Fruit fly (Drosophila melanogaster) whole organism, adult: ENCODE data around the gene CG34290.

Experiments used
- CG11617 ChIP-seq: fragments of 200-800 bp; sonication (Bioruptor generic); optimal IDR thresholded peaks from 2 replicates; lab custom pipeline; 2017; ENCODE audit warnings: mild to moderate bottlenecking, missing biosample characterization, missing genetic modification reagents, missing genetic modification characterization
- CG12768 ChIP-seq: fragments of 200-800 bp; sonication (Bioruptor generic); optimal IDR thresholded peaks from 2 replicates; lab custom pipeline; 2017; ENCODE audit warnings: missing biosample characterization, missing genetic modification characterization, mild to moderate bottlenecking, moderate library complexity, missing genetic modification reagents
- CG14711 ChIP-seq: fragments of 200-800 bp; sonication (Bioruptor generic); optimal IDR thresholded peaks from 2 replicates; lab custom pipeline; 2018; ENCODE audit warnings: missing biosample characterization, mild to moderate bottlenecking, missing genetic modification characterization, moderate library complexity
- CG1620 ChIP-seq: fragments of 200-800 bp; sonication (Bioruptor generic); optimal IDR thresholded peaks from 2 replicates; lab custom pipeline; 2016; ENCODE audit warnings: missing biosample characterization, missing genetic modification characterization
- CG33017 ChIP-seq: fragments of 200-800 bp; sonication (Bioruptor generic); optimal IDR thresholded peaks from 2 replicates; lab custom pipeline; 2018; ENCODE audit warnings: missing biosample characterization, mild to moderate bottlenecking, missing genetic modification characterization, moderate library complexity
- CG5204 ChIP-seq: fragments of 200-800 bp; sonication (Bioruptor generic); optimal IDR thresholded peaks from 2 replicates; lab custom pipeline; 2016; ENCODE audit warnings: missing biosample characterization, missing genetic modification characterization
- CG7045 ChIP-seq: fragments of 200-800 bp; sonication (Bioruptor generic); optimal IDR thresholded peaks from 2 replicates; lab custom pipeline; 2017; ENCODE audit warnings: missing biosample characterization, mild to moderate bottlenecking, missing genetic modification characterization
- CG7101 ChIP-seq: fragments of 200-800 bp; sonication (Bioruptor generic); optimal IDR thresholded peaks from 2 replicates; lab custom pipeline; 2018; ENCODE audit warnings: missing biosample characterization, mild to moderate bottlenecking, missing genetic modification characterization, moderate library complexity
- Clk ChIP-seq: fragments of 200-800 bp; sonication (Bioruptor generic); optimal IDR thresholded peaks from 2 replicates; lab custom pipeline; 2017; ENCODE audit warnings: missing biosample characterization, missing genetic modification characterization
- Crg-1 ChIP-seq: fragments of 200-800 bp; sonication (Bioruptor generic); optimal IDR thresholded peaks from 2 replicates; lab custom pipeline; 2016; ENCODE audit warnings: missing biosample characterization, missing genetic modification characterization
- Hr96 ChIP-seq: fragments of 200-800 bp; sonication (Bioruptor generic); optimal IDR thresholded peaks from 2 replicates; lab custom pipeline; 2016; ENCODE audit warnings: missing biosample characterization, missing genetic modification characterization
- Mnt ChIP-seq: fragments of 200-800 bp; sonication (Bioruptor generic); optimal IDR thresholded peaks from 2 replicates; lab custom pipeline; 2016; ENCODE audit warnings: missing biosample characterization, mild to moderate bottlenecking, missing genetic modification characterization
- bab1 ChIP-seq: fragments of 200-800 bp; sonication (Bioruptor generic); optimal IDR thresholded peaks from 3 replicates; lab custom pipeline; 2019; ENCODE audit warnings: missing biosample characterization, mild to moderate bottlenecking, missing genetic modification characterization, moderate library complexity
- cic ChIP-seq: fragments of 200-800 bp; sonication (Bioruptor generic); optimal IDR thresholded peaks from 2 replicates; lab custom pipeline; 2017; ENCODE audit warnings: missing biosample characterization, mild to moderate bottlenecking, missing genetic modification characterization, moderate library complexity
- cnc ChIP-seq, 2 experiments: fragments of >200 bp; optimal IDR thresholded peaks; 2 replicates each; lab custom pipeline; 2017
- kay ChIP-seq: fragments of 200-800 bp; sonication (Bioruptor generic); peaks from one replicate; lab custom pipeline; 2016; ENCODE audit warnings: missing biosample characterization, missing genetic modification characterization, borderline replicate concordance
- ovo ChIP-seq: fragments of 200-800 bp; sonication (Bioruptor generic); optimal IDR thresholded peaks from 2 replicates; lab custom pipeline; 2016; ENCODE audit warnings: missing biosample characterization, missing genetic modification characterization
- pad ChIP-seq: fragments of 200-800 bp; sonication (Bioruptor generic); optimal IDR thresholded peaks from 3 replicates; lab custom pipeline; 2017; ENCODE audit warnings: missing biosample characterization, missing genetic modification characterization, mild to moderate bottlenecking, moderate library complexity, missing genetic modification reagents
- tj ChIP-seq: fragments of 200-800 bp; sonication (Bioruptor generic); optimal IDR thresholded peaks from 3 replicates; lab custom pipeline; 2017; ENCODE audit warnings: missing biosample characterization, mild to moderate bottlenecking, missing genetic modification characterization, moderate library complexity
- toe ChIP-seq: fragments of 200-800 bp; sonication (Bioruptor generic); optimal IDR thresholded peaks from 2 replicates; lab custom pipeline; 2016; ENCODE audit warnings: missing biosample characterization, missing genetic modification characterization

CG34290 gene

DNA sequence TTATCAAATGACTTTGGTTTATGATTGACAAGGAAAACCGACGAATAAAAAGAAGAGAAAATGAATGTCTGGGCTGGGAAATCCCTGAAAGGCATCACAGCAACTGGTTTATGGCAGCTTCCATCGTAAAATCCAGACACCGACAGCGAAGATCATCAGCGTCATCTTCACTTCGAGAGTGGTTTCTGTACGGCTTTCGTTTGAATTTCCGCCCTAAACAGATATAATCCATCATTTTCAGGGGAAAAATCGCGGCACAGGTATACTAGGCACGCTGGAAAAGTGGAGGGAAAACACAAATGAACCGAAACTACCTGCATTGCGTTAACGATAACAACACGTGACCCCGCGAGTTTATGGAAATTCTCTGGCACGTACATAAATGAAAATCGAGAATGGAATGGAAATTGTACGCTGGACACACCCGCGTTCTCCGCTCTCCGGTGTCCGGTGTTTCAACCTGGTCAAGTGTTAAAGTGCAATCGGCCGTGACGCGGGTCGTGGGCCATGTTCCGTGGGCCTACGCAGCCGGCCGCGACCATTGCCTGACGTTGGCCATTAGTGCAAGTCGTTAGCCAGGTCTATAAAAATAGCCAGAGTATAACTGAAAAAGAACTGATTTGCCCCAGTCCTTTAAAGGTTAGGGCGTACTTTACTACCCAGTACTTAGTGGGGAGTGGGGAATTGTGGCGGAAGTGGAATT lies 8.0 kb upstream of the CG34290 start:
- TF ChIP-seq Hr96 (GFP tag; lab: Kevin White, UChicago): no peak
- TF ChIP-seq bab1: no peak
- no peak for TF ChIP-seq CG7045 (GFP tag; lab: Kevin White, UChicago)
- no peak for TF ChIP-seq CG12768 (GFP tag; lab: Kevin White, UChicago)
- TF ChIP-seq ovo: no peak
- TF ChIP-seq CG33017 (tag; lab: Kevin White, UChicago): no peak
- TF ChIP-seq pad (GFP tag; lab: Kevin White, UChicago): no peak
- TF ChIP-seq CG1620: no peak
- no peak for TF ChIP-seq cnc (optimal IDR thresholded peaks at IDR 0.05; lab: Kevin White, UChicago)
- TF ChIP-seq Mnt (GFP tag; lab: Kevin White, UChicago): no peak
- TF ChIP-seq CG7101 (tag; lab: Kevin White, UChicago): no peak
- TF ChIP-seq kay (GFP tag; lab: Kevin White, UChicago): no peak
- no peak for TF ChIP-seq Crg-1 (GFP tag; lab: Kevin White, UChicago)
- no peak for TF ChIP-seq CG5204
- TF ChIP-seq Clk: no peak
- TF ChIP-seq CG14711 (tag; lab: Kevin White, UChicago): no peak
- TF ChIP-seq CG11617: no peak
- no peak for TF ChIP-seq tj (GFP tag; lab: Kevin White, UChicago)
- TF ChIP-seq cic: no peak
- no peak for TF ChIP-seq toe (GFP tag; lab: Kevin White, UChicago)

DNA sequence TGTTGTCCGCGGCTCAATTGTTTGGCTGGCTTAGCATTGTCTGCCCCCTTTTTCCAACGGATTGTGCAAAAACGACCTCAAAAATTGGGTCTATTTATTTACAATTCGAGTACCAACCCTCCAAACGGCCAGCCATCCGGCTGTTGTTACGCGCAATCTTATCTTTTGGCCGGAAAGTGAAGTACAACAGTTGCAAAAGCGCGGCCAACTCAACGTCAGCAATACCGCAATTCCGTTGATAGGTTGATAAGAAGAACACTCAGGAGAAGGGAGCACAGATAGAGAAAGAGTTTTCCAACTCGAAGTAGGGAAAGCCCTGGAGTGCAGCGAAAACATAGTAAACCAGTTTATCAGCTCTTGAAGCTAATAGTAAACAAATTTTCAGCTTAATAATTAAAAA lies 7.3 kb upstream of the CG34290 start:
- TF ChIP-seq CG33017 (tag; lab: Kevin White, UChicago): no peak
- TF ChIP-seq toe (GFP tag; lab: Kevin White, UChicago): no peak
- no peak for TF ChIP-seq Clk
- peak; percentile 89 for TF ChIP-seq kay (GFP tag; lab: Kevin White, UChicago)
- peak; percentile 64 for TF ChIP-seq cic
- no peak for TF ChIP-seq bab1
- no peak for TF ChIP-seq ovo
- TF ChIP-seq CG14711 (tag; lab: Kevin White, UChicago): no peak
- TF ChIP-seq CG5204: no peak
- no peak for TF ChIP-seq Mnt (GFP tag; lab: Kevin White, UChicago)
- TF ChIP-seq Crg-1 (GFP tag; lab: Kevin White, UChicago): no peak
- TF ChIP-seq pad (GFP tag; lab: Kevin White, UChicago): no peak

DNA sequence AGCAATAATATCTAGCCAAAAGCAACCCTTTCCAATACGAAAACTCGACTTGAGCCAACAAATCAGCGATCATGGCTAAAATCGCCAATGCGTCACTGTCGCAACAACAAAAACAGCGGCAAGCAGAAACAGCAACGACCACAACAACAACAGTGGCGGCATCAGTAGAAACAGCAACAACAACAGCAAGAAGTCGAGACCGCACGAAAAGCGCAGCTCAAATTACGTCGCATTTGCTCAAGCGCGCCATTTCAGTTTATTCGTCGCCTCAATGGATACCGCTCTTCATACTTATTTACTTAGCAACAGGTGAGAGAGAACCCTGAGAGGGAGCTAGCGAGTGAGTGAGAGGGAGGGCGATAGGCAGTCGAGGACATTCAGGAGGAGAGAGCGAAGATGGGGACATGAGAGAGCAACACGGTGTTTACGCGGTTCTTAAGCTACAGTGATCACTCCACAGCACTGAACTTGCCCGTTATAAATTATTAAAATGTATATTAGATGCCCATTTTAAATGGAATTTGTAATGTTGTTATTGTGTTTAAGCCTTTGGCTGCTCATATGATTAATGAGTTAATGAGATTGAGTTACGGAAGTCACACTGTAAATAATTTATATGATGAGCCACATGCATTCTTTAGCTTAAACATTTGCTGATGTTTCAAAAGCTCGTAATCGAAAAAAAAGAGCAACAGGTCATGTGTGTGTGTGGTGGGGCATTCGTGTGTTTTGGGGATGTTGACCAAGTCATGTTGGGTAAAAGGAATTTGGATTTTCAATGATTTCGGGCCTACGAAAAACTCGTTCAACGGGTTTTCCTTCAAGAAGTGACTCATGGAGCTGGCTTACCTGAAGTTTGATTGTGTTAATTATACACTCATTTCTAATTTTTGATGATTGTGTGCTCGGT lies 6.2 kb upstream of the CG34290 start:
- TF ChIP-seq CG12768 (GFP tag; lab: Kevin White, UChicago) (peak; percentile 50), bab1 (peak; percentile 95), CG33017 (tag; lab: Kevin White, UChicago) (peak; percentile 85), cic (no peak), Mnt (GFP tag; lab: Kevin White, UChicago) (peak; percentile 50), CG11617 (peak; percentile 57), CG7045 (GFP tag; lab: Kevin White, UChicago) (peak; percentile 43), CG5204 (peak; percentile 5), CG7101 (tag; lab: Kevin White, UChicago) (peak; percentile 92), ovo (peak; percentile 24), kay (GFP tag; lab: Kevin White, UChicago) (peak; percentile 90), cnc (optimal IDR thresholded peaks at IDR 0.05; lab: Kevin White, UChicago) (no peak), toe (GFP tag; lab: Kevin White, UChicago) (peak; percentile 12), tj (GFP tag; lab: Kevin White, UChicago) (peak; percentile 93), CG1620 (peak; percentile 87), Clk (no peak), Hr96 (GFP tag; lab: Kevin White, UChicago) (peak; percentile 66), CG14711 (tag; lab: Kevin White, UChicago) (peak; percentile 85), pad (GFP tag; lab: Kevin White, UChicago) (peak; percentile 9), Crg-1 (GFP tag; lab: Kevin White, UChicago) (peak; percentile 80)

DNA sequence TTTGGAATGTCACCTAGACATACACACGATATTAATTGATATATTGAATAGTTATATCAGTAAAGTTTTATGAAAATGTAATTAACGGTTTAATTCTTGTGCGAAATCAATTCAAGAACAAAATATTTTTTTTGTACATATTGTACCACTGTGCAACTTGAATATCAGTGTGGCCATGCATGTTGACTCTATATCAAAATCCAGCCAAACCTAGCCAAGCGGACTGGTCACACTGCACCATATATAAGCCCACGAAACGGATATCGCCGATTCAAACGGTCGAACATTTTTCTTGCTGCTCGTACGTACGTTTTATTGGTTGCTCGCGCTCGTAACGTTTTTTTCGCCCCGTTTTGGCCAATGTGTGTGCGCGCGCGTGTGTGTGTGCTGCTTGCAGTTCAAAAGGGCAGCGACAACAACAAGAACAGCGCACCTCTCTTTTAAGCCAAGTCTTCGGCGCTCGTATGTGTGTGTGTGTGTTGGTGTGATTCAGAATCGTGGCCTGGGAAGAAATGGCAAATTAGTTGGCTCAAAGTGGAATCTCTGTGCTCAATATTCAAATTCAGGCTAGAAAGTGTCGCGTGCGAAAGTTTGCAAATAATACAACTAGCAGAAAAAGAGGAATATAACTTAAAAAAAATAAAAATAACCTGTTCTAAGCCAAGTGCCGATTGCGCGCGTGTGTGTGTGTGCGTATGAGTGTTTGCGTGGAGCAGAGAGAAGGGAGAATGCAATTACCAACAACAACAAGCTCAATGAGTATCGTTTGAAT lies 5.4 kb upstream of the CG34290 start, which contains the start of gene crb:
Gene crb, plus strand, starts transcription at position 295 of the 772 bp plus-strand sequence.
- peak; percentile 55 for TF ChIP-seq Crg-1 (GFP tag; lab: Kevin White, UChicago)
- TF ChIP-seq bab1: peak; percentile 75
- TF ChIP-seq toe (GFP tag; lab: Kevin White, UChicago): peak; percentile 41
- TF ChIP-seq CG11617: peak; percentile 16
- TF ChIP-seq Hr96 (GFP tag; lab: Kevin White, UChicago): peak; percentile 56
- no peak for TF ChIP-seq kay (GFP tag; lab: Kevin White, UChicago)
- peak; percentile 66 for TF ChIP-seq Mnt (GFP tag; lab: Kevin White, UChicago)
- no peak for TF ChIP-seq tj (GFP tag; lab: Kevin White, UChicago)
- TF ChIP-seq pad (GFP tag; lab: Kevin White, UChicago): peak; percentile 34
- TF ChIP-seq CG12768 (GFP tag; lab: Kevin White, UChicago): no peak
- TF ChIP-seq CG7101 (tag; lab: Kevin White, UChicago): peak; percentile 57
- TF ChIP-seq CG33017 (tag; lab: Kevin White, UChicago): peak; percentile 24
- TF ChIP-seq cic: peak; percentile 62
- no peak for TF ChIP-seq CG5204
- TF ChIP-seq ovo: peak; percentile 63
- TF ChIP-seq cnc (optimal IDR thresholded peaks at IDR 0.05; lab: Kevin White, UChicago): no peak
- TF ChIP-seq CG1620: peak; percentile 71
- TF ChIP-seq CG7045 (GFP tag; lab: Kevin White, UChicago): no peak
- no peak for TF ChIP-seq Clk
- peak; percentile 4 for TF ChIP-seq CG14711 (tag; lab: Kevin White, UChicago)
